Fruit fly (Drosophila melanogaster) whole organism, embryonic: ENCODE data around the gene Cnot4.

Experiments used
- BtbVII ChIP-seq: fragments of 200-800 bp; sonication (Bioruptor generic); optimal IDR thresholded peaks from 3 replicates; lab custom pipeline; 2017; ENCODE audit warnings: missing biosample characterization, mild to moderate bottlenecking, missing genetic modification characterization
- Bteb2 ChIP-seq: fragments of 200-800 bp; sonication (Bioruptor generic); optimal IDR thresholded peaks from 2 replicates; lab custom pipeline; 2016; ENCODE audit warnings: missing biosample characterization, missing genetic modification characterization
- CG16863 ChIP-seq: fragments of 200-800 bp; sonication (Bioruptor generic); optimal IDR thresholded peaks from 3 replicates; lab custom pipeline; 2016; ENCODE audit warnings: missing biosample characterization, missing genetic modification characterization
- CG2199 ChIP-seq: fragments of 200-800 bp; sonication (Bioruptor generic); IDR thresholded peaks from 3 replicates; pipeline ENCODE4 v1.3.6; 2022; ENCODE audit warnings: missing biosample characterization, missing genetic modification characterization
- CG2712 ChIP-seq: fragments of 200-800 bp; optimal IDR thresholded peaks from 3 replicates; lab custom pipeline; 2019; ENCODE audit warnings: missing biosample characterization, mild to moderate bottlenecking, missing genetic modification characterization, moderate library complexity
- CG31365 ChIP-seq: fragments of 200-800 bp; sonication (Bioruptor generic); optimal IDR thresholded peaks from 2 replicates; lab custom pipeline; 2018; ENCODE audit warnings: missing biosample characterization, mild to moderate bottlenecking, missing genetic modification characterization
- CG3281 ChIP-seq: fragments of 200-800 bp; sonication (Bioruptor generic); optimal IDR thresholded peaks from 3 replicates; lab custom pipeline; 2017; ENCODE audit warnings: missing biosample characterization, mild to moderate bottlenecking, missing genetic modification characterization
- CG33557 ChIP-seq: fragments of 200-800 bp; sonication (Bioruptor generic); optimal IDR thresholded peaks from 2 replicates; lab custom pipeline; 2019; ENCODE audit warnings: missing biosample characterization, mild to moderate bottlenecking, missing genetic modification characterization, moderate library complexity
- CG6689 ChIP-seq: fragments of 200-800 bp; sonication (Bioruptor generic); IDR thresholded peaks from 2 replicates; pipeline ENCODE4 v1.3.6; 2022; ENCODE audit warnings: missing biosample characterization, missing genetic modification characterization
- CG9876 ChIP-seq: fragments of 200-800 bp; sonication (Bioruptor generic); optimal IDR thresholded peaks from 2 replicates; lab custom pipeline; 2016; ENCODE audit warnings: missing biosample characterization, missing genetic modification characterization
- CrebB ChIP-seq: fragments of 200-800 bp; sonication (Bioruptor generic); optimal IDR thresholded peaks from 3 replicates; lab custom pipeline; 2018; ENCODE audit warnings: missing biosample characterization, mild to moderate bottlenecking, missing genetic modification characterization
- Dip2 ChIP-seq: fragments of 200-800 bp; sonication (Bioruptor generic); IDR thresholded peaks from 2 replicates; pipeline ENCODE4 v1.3.6; 2022; ENCODE audit warnings: missing biosample characterization, missing genetic modification characterization
- Doc3 ChIP-seq: fragments of 200-800 bp; sonication (Bioruptor generic); IDR thresholded peaks from 3 replicates; pipeline ENCODE4 v1.3.6; 2022; ENCODE audit warnings: missing biosample characterization, missing genetic modification characterization; ENCODE audit not compliant: partially characterized antibody
- E2f2 ChIP-seq: fragments of 200-800 bp; sonication (Bioruptor generic); IDR thresholded peaks from 2 replicates; pipeline ENCODE4 v1.3.6; 2022; ENCODE audit warnings: missing biosample characterization, missing genetic modification characterization
- Fer3 ChIP-seq: fragments of 200-800 bp; sonication (Bioruptor generic); optimal IDR thresholded peaks from 2 replicates; lab custom pipeline; 2018; ENCODE audit warnings: missing biosample characterization, mild to moderate bottlenecking, missing genetic modification characterization, moderate library complexity
- Lpt ChIP-seq: fragments of >200 bp; optimal IDR thresholded peaks from 2 replicates; lab custom pipeline; 2018; ENCODE audit warnings: missing biosample characterization, missing genetic modification characterization
- Mes4 ChIP-seq: fragments of 200-800 bp; sonication (Bioruptor generic); optimal IDR thresholded peaks from 2 replicates; lab custom pipeline; 2016; ENCODE audit warnings: missing biosample characterization, missing genetic modification characterization
- NK7.1 ChIP-seq: fragments of 200-800 bp; sonication (Bioruptor generic); optimal IDR thresholded peaks from 3 replicates; lab custom pipeline; 2016; ENCODE audit warnings: missing biosample characterization, missing genetic modification characterization
- Nf-YA ChIP-seq: fragments of 200-800 bp; sonication (Bioruptor generic); IDR thresholded peaks from 2 replicates; pipeline ENCODE4 v1.3.6; 2022; ENCODE audit warnings: missing biosample characterization, missing genetic modification characterization
- Poxn ChIP-seq: fragments of 200-800 bp; sonication (Bioruptor generic); IDR thresholded peaks from 2 replicates; pipeline ENCODE4 v1.3.6; 2022; ENCODE audit warnings: missing biosample characterization, missing genetic modification characterization
- Ravus ChIP-seq: fragments of 200-800 bp; sonication (Bioruptor generic); IDR thresholded peaks from 2 replicates; pipeline ENCODE4 v1.3.6; 2022; ENCODE audit warnings: missing biosample characterization, missing genetic modification characterization
- Sox100B ChIP-seq: fragments of 200-800 bp; sonication (Bioruptor generic); optimal IDR thresholded peaks from 3 replicates; lab custom pipeline; 2018; ENCODE audit warnings: missing biosample characterization, mild to moderate bottlenecking, missing genetic modification characterization
- Vsx1 ChIP-seq: fragments of 200-800 bp; sonication (Bioruptor generic); optimal IDR thresholded peaks from 2 replicates; lab custom pipeline; 2017; ENCODE audit warnings: missing biosample characterization, mild to moderate bottlenecking, missing genetic modification characterization, missing genetic modification reagents
- al ChIP-seq: fragments of 200-800 bp; sonication (Bioruptor generic); IDR thresholded peaks from 2 replicates; pipeline ENCODE4 v1.3.6; 2022; ENCODE audit warnings: missing biosample characterization, missing genetic modification characterization
- amos ChIP-seq: fragments of 200-800 bp; sonication (Bioruptor generic); IDR thresholded peaks from 2 replicates; pipeline ENCODE4 v1.3.6; 2022; ENCODE audit warnings: missing biosample characterization, missing genetic modification characterization; ENCODE audit not compliant: partially characterized antibody
- chinmo ChIP-seq: fragments of 200-800 bp; sonication (Bioruptor generic); IDR thresholded peaks from 4 replicates; pipeline ENCODE4 v1.3.6; 2022; ENCODE audit warnings: missing biosample characterization, missing genetic modification characterization; ENCODE audit not compliant: partially characterized antibody
- dimm ChIP-seq: fragments of 200-800 bp; sonication (Bioruptor generic); IDR thresholded peaks from 2 replicates; pipeline ENCODE4 v1.3.6; 2022; ENCODE audit warnings: missing biosample characterization, missing genetic modification characterization
- eve ChIP-seq, 2 experiments: fragments of >200 bp; optimal IDR thresholded peaks; 2 replicates each; lab custom pipeline; 2017; ENCODE audit warnings: missing biosample characterization in 2 of 2, missing genetic modification characterization in 2 of 2
- exex ChIP-seq: fragments of 200-800 bp; sonication (Bioruptor generic); optimal IDR thresholded peaks from 4 replicates; lab custom pipeline; 2018; ENCODE audit warnings: missing biosample characterization, mild to moderate bottlenecking, missing genetic modification characterization, moderate library complexity
- fd96Cb ChIP-seq: fragments of 200-800 bp; sonication (Bioruptor generic); optimal IDR thresholded peaks from 2 replicates; lab custom pipeline; 2018; ENCODE audit warnings: missing biosample characterization, mild to moderate bottlenecking, missing genetic modification characterization, moderate library complexity
- gcm2 ChIP-seq: fragments of 200-800 bp; sonication (Bioruptor generic); optimal IDR thresholded peaks from 2 replicates; lab custom pipeline; 2016; ENCODE audit warnings: missing biosample characterization, missing genetic modification characterization
- grau ChIP-seq: fragments of 200-800 bp; optimal IDR thresholded peaks from 3 replicates; lab custom pipeline; 2019; ENCODE audit warnings: missing biosample characterization, mild to moderate bottlenecking, missing genetic modification characterization, moderate library complexity
- klu ChIP-seq: fragments of 200-800 bp; sonication (Bioruptor generic); IDR thresholded peaks from 2 replicates; pipeline ENCODE4 v1.3.6; 2022; ENCODE audit warnings: missing biosample characterization, missing genetic modification characterization
- lilli ChIP-seq: fragments of 200-800 bp; sonication (Bioruptor generic); optimal IDR thresholded peaks from 3 replicates; lab custom pipeline; 2016; ENCODE audit warnings: missing biosample characterization, missing genetic modification characterization
- lmd ChIP-seq: fragments of 200-800 bp; sonication (Bioruptor generic); IDR thresholded peaks from 2 replicates; pipeline ENCODE4 v1.3.6; 2022; ENCODE audit warnings: missing biosample characterization, missing genetic modification characterization
- lola ChIP-seq, 3 experiments: fragments of >200 bp in 2 of 3; fragments of 200-800 bp in 1 of 3; sonication (Bioruptor generic) in 1 of 3; optimal IDR thresholded peaks; 2 replicates each; lab custom pipeline; 2017 to 2019; ENCODE audit warnings: missing biosample characterization in 3 of 3, missing genetic modification characterization in 3 of 3, mild to moderate bottlenecking in 1 of 3, moderate library complexity in 1 of 3
- luna ChIP-seq: fragments of 200-800 bp; sonication (Bioruptor generic); optimal IDR thresholded peaks from 2 replicates; lab custom pipeline; 2016; ENCODE audit warnings: missing biosample characterization, missing genetic modification characterization
- nerfin-1 ChIP-seq: fragments of 200-800 bp; sonication (Bioruptor generic); optimal IDR thresholded peaks from 3 replicates; lab custom pipeline; 2019; ENCODE audit warnings: missing biosample characterization, mild to moderate bottlenecking, missing genetic modification characterization, moderate library complexity
- nerfin-2 ChIP-seq: fragments of 200-800 bp; sonication (Bioruptor generic); IDR thresholded peaks from 2 replicates; pipeline ENCODE4 v1.3.6; 2022; ENCODE audit warnings: missing biosample characterization, missing genetic modification characterization; ENCODE audit not compliant: partially characterized antibody
- nmo ChIP-seq: fragments of 200-800 bp; sonication (Bioruptor generic); optimal IDR thresholded peaks from 2 replicates; lab custom pipeline; 2018; ENCODE audit warnings: missing biosample characterization, mild to moderate bottlenecking, missing genetic modification characterization, moderate library complexity
- odd ChIP-seq: fragments of 200-800 bp; sonication (Bioruptor generic); optimal IDR thresholded peaks from 2 replicates; lab custom pipeline; 2017; ENCODE audit warnings: missing biosample characterization, mild to moderate bottlenecking, missing genetic modification characterization
- pum ChIP-seq: fragments of 200-800 bp; sonication (Bioruptor generic); optimal IDR thresholded peaks from 2 replicates; lab custom pipeline; 2016; ENCODE audit warnings: missing biosample characterization, missing genetic modification characterization
- ro ChIP-seq: fragments of 200-800 bp; sonication (Bioruptor generic); IDR thresholded peaks from 2 replicates; pipeline ENCODE4 v1.3.6; 2022; ENCODE audit warnings: missing biosample characterization, missing genetic modification characterization
- so ChIP-seq: fragments of 200-800 bp; sonication (Bioruptor generic); IDR thresholded peaks from 3 replicates; pipeline ENCODE4 v1.3.6; 2022; ENCODE audit warnings: missing biosample characterization, missing genetic modification characterization
- sug ChIP-seq: fragments of 200-800 bp; optimal IDR thresholded peaks from 2 replicates; lab custom pipeline; 2019; ENCODE audit warnings: missing biosample characterization, mild to moderate bottlenecking, missing genetic modification characterization, moderate library complexity
- tap ChIP-seq: fragments of 200-800 bp; optimal IDR thresholded peaks from 3 replicates; lab custom pipeline; 2019; ENCODE audit warnings: missing biosample characterization, mild to moderate bottlenecking, missing genetic modification characterization, moderate library complexity
- tgo ChIP-seq: fragments of 200-800 bp; sonication (Bioruptor generic); IDR thresholded peaks from 3 replicates; pipeline ENCODE4 v1.3.6; 2022; ENCODE audit warnings: missing biosample characterization, missing genetic modification characterization
- tx ChIP-seq: fragments of 200-800 bp; sonication (Bioruptor generic); optimal IDR thresholded peaks from 2 replicates; lab custom pipeline; 2016; ENCODE audit warnings: missing biosample characterization, missing genetic modification characterization
- unc-4 ChIP-seq: fragments of 200-800 bp; sonication (Bioruptor generic); IDR thresholded peaks from 2 replicates; pipeline ENCODE4 v1.3.6; 2022; ENCODE audit warnings: missing biosample characterization, missing genetic modification characterization; ENCODE audit not compliant: partially characterized antibody
- unpg ChIP-seq: fragments of 200-800 bp; sonication (Bioruptor generic); optimal IDR thresholded peaks from 3 replicates; lab custom pipeline; 2018; ENCODE audit warnings: missing biosample characterization, mild to moderate bottlenecking, missing genetic modification characterization, moderate library complexity

Cnot4 gene

dm6 chr2L:10430802-10431476 is 34.4 kb downstream of the Cnot4 start, which contains the start of the genes Bug22 and TfIIB (continued):
- TF ChIP-seq unpg (GFP tag; lab: Kevin White, UChicago), result peak; percentile 59
- no peak for TF ChIP-seq amos
- peak; percentile 70 for TF ChIP-seq Fer3 (tag; lab: Kevin White, UChicago)
- peak; percentile 43 for TF ChIP-seq nerfin-1 (tag; lab: Kevin White, UChicago)
- no peak for TF ChIP-seq Poxn
- TF ChIP-seq sug (tag; lab: Kevin White, UChicago), result peak; percentile 75
- peak; percentile 77 for TF ChIP-seq CG2712
- peak; percentile 46 for TF ChIP-seq pum (GFP tag; lab: Kevin White, UChicago)
- peak; percentile 46 for TF ChIP-seq tx (GFP tag; lab: Kevin White, UChicago)
- TF ChIP-seq BtbVII (GFP tag; lab: Kevin White, UChicago), result peak; percentile 56
- no peak for TF ChIP-seq CG31365
- no peak for TF ChIP-seq eve (GFP tag; optimal IDR thresholded peaks at IDR 0.05; lab: Kevin White, UChicago)
- no peak for TF ChIP-seq al
- TF ChIP-seq lilli (GFP tag; lab: Kevin White, UChicago), result peak; percentile 86
- TF ChIP-seq gcm2 (GFP tag; lab: Kevin White, UChicago), result no peak
- TF ChIP-seq CrebB, result peak; percentile 14
- TF ChIP-seq Doc3 (GFP tag; lab: Robert Waterston, UW), result no peak
- TF ChIP-seq Lpt (GFP tag; lab: Kevin White, UChicago), result no peak
- peak; percentile 19; the same call in 1 of the 2 replicates for TF ChIP-seq Ravus (GFP tag; lab: Robert Waterston, UW)
- TF ChIP-seq lmd (GFP tag; lab: Robert Waterston, UW), result no peak; the same call in 1 of the 2 replicates
- TF ChIP-seq Bteb2 (GFP tag; lab: Kevin White, UChicago), result peak; percentile 46
- TF ChIP-seq Vsx1 (GFP tag; lab: Kevin White, UChicago), result no peak
- TF ChIP-seq CG6689, result peak; percentile 85
- TF ChIP-seq Nf-YA (GFP tag; lab: Robert Waterston, UW), result no peak
- no peak for TF ChIP-seq ro (GFP tag; lab: Robert Waterston, UW)
- TF ChIP-seq lola (GFP tag; optimal IDR thresholded peaks at IDR 0.05; lab: Kevin White, UChicago), result peak in 1 of 3 experiments; percentile 54
- no peak for TF ChIP-seq nerfin-2 (GFP tag; lab: Robert Waterston, UW)
- no peak; the same call in 1 of the 2 replicates for TF ChIP-seq unc-4 (GFP tag; lab: Robert Waterston, UW)
- no peak for TF ChIP-seq luna (GFP tag; lab: Kevin White, UChicago)
- TF ChIP-seq CG2199 (GFP tag; lab: Robert Waterston, UW), result no peak
- TF ChIP-seq tgo (GFP tag; lab: Robert Waterston, UW), result peak; percentile 74
- peak; percentile 29 for TF ChIP-seq fd96Cb (tag; lab: Kevin White, UChicago)
- no peak for TF ChIP-seq chinmo (GFP tag; lab: Robert Waterston, UW)
- peak; percentile 65 for TF ChIP-seq CG3281 (GFP tag; lab: Kevin White, UChicago)
- peak; percentile 41 for TF ChIP-seq CG9876
- TF ChIP-seq Mes4 (GFP tag; lab: Kevin White, UChicago), result peak; percentile 58
- TF ChIP-seq NK7.1 (GFP tag; lab: Kevin White, UChicago), result no peak
- peak; percentile 15 for TF ChIP-seq odd
- peak; percentile 39 for TF ChIP-seq Sox100B (GFP tag; lab: Kevin White, UChicago)
- TF ChIP-seq exex (tag; lab: Kevin White, UChicago), result peak; percentile 13
- peak; percentile 41; the same call in 1 of the 2 replicates for TF ChIP-seq E2f2 (GFP tag; lab: Robert Waterston, UW)
- TF ChIP-seq so, result no peak
- no peak for TF ChIP-seq dimm
- no peak for TF ChIP-seq tap
- peak; percentile 26 for TF ChIP-seq CG33557
- TF ChIP-seq klu (GFP tag; lab: Robert Waterston, UW), result no peak
- no peak for TF ChIP-seq Dip2 (GFP tag; lab: Robert Waterston, UW)
- peak; percentile 35 for TF ChIP-seq CG16863 (GFP tag; lab: Kevin White, UChicago)
- TF ChIP-seq grau, result peak; percentile 73
- TF ChIP-seq nmo (GFP tag; lab: Kevin White, UChicago), result peak; percentile 77
